Worm (Caenorhabditis elegans) whole organism, L1 larva: ENCODE results near the gene ccdc-55.

Source experiments
- C16A3.4 ChIP-seq: fragments of 150-350 bp; optimal IDR thresholded peaks from 2 replicates; lab custom pipeline; 2014; ENCODE audit warnings: missing biosample characterization, missing genetic modification characterization
- C34B4.2 ChIP-seq: sonication (generic microtip); optimal IDR thresholded peaks from 2 replicates; lab custom pipeline; 2017; ENCODE audit warnings: mild to moderate bottlenecking, missing genetic modification characterization, missing compliant biosample characterization
- F16B12.6 ChIP-seq: fragments of 150-350 bp; optimal IDR thresholded peaks from 2 replicates; lab custom pipeline; 2014; ENCODE audit warnings: missing biosample characterization, missing genetic modification characterization
- Y116A8C.19 ChIP-seq: sonication (generic microtip); optimal IDR thresholded peaks from 2 replicates; lab custom pipeline; 2016; ENCODE audit warnings: missing compliant biosample characterization, missing genetic modification characterization, borderline replicate concordance
- aly-2 ChIP-seq: fragments of 150-350 bp; optimal IDR thresholded peaks from 2 replicates; lab custom pipeline; 2014; ENCODE audit warnings: missing biosample characterization, missing genetic modification characterization
- ama-1 ChIP-seq: fragments of 150-350 bp; optimal IDR thresholded peaks from 2 replicates; lab custom pipeline; 2014
- blmp-1 ChIP-seq: fragments of 150-350 bp; optimal IDR thresholded peaks from 2 replicates; lab custom pipeline; 2014; ENCODE audit warnings: missing biosample characterization, missing genetic modification characterization
- ceh-63 ChIP-seq: fragments of 200-800 bp; sonication (Bioruptor generic); optimal IDR thresholded peaks from 2 replicates; lab custom pipeline; 2018; ENCODE audit warnings: mild to moderate bottlenecking, missing genetic modification characterization, missing compliant biosample characterization
- ceh-8 ChIP-seq: fragments of 200-800 bp; sonication (Bioruptor generic); optimal IDR thresholded peaks from 2 replicates; lab custom pipeline; 2018; ENCODE audit warnings: mild to moderate bottlenecking, missing genetic modification characterization, moderate library complexity, missing compliant biosample characterization
- ceh-82 ChIP-seq, 3 experiments: fragments of 150-350 bp in 1 of 3; sonication (generic microtip) in 2 of 3; optimal IDR thresholded peaks; 2 replicates each; lab custom pipeline; 2014 to 2017; ENCODE audit warnings: missing biosample characterization in 3 of 3, missing genetic modification characterization in 3 of 3
- ceh-88 ChIP-seq: fragments of 200-800 bp; sonication (Bioruptor generic); IDR thresholded peaks from 2 replicates; pipeline ENCODE4 v1.3.6; 2022; ENCODE audit warnings: missing genetic modification characterization, missing compliant biosample characterization
- ceh-90 ChIP-seq: sonication (generic microtip); optimal IDR thresholded peaks from 2 replicates; lab custom pipeline; 2016; ENCODE audit warnings: missing genetic modification characterization, missing compliant biosample characterization
- ces-1 ChIP-seq: fragments of 150-350 bp; optimal IDR thresholded peaks from 2 replicates; lab custom pipeline; 2014; ENCODE audit warnings: missing biosample characterization, missing genetic modification reagents, missing genetic modification characterization
- dsc-1 ChIP-seq: sonication (generic microtip); optimal IDR thresholded peaks from 2 replicates; lab custom pipeline; 2016; ENCODE audit warnings: mild to moderate bottlenecking, missing genetic modification characterization, missing compliant biosample characterization
- efl-1 ChIP-seq, 4 experiments: fragments of 150-350 bp; optimal IDR thresholded peaks in 3 of 4; peaks in 1 of 4; 1 replicate in 1 of 4; 2 replicates in 3 of 4; lab custom pipeline; 2014; ENCODE audit warnings: missing biosample characterization in 2 of 4, missing genetic modification characterization in 2 of 4, missing genetic modification reagents in 2 of 4
- egl-13 ChIP-seq: sonication (generic microtip); optimal IDR thresholded peaks from 2 replicates; lab custom pipeline; 2016; ENCODE audit warnings: missing genotype, missing genetic modification reagents, missing genetic modification characterization, missing compliant biosample characterization
- elt-2 ChIP-seq: sonication (generic microtip); optimal IDR thresholded peaks from 2 replicates; lab custom pipeline; 2016; ENCODE audit warnings: missing genetic modification characterization, mild to moderate bottlenecking, inconsistent platforms, missing compliant biosample characterization, missing genetic modification reagents
- elt-3 ChIP-seq, 6 experiments: fragments of 150-350 bp in 1 of 6; sonication (generic microtip); optimal IDR thresholded peaks; 2 replicates each; lab custom pipeline; 2017 to 2018; ENCODE audit warnings: missing biosample characterization in 6 of 6, missing genetic modification characterization in 6 of 6, inconsistent platforms in 1 of 6
- ets-5 ChIP-seq: fragments of 200-800 bp; sonication (Bioruptor generic); IDR thresholded peaks from 2 replicates; pipeline ENCODE4 v1.3.6; 2022; ENCODE audit warnings: missing genetic modification characterization, missing compliant biosample characterization
- fos-1 ChIP-seq: fragments of 150-350 bp; optimal IDR thresholded peaks from 2 replicates; lab custom pipeline; 2014; ENCODE audit warnings: missing biosample characterization, missing genetic modification characterization
- grh-1 ChIP-seq: fragments of 200-800 bp; sonication (Bioruptor generic); IDR thresholded peaks from 2 replicates; pipeline ENCODE4 v1.3.6; 2022; ENCODE audit warnings: missing genetic modification reagents, missing genetic modification characterization, missing compliant biosample characterization
- hlh-4 ChIP-seq: sonication (generic microtip); optimal IDR thresholded peaks from 2 replicates; lab custom pipeline; 2016; ENCODE audit warnings: mild to moderate bottlenecking, missing genetic modification characterization, missing compliant biosample characterization
- hpl-2 ChIP-seq: fragments of 150-350 bp; optimal IDR thresholded peaks from 2 replicates; lab custom pipeline; 2014; ENCODE audit warnings: missing biosample characterization, missing genetic modification reagents, missing genetic modification characterization
- irx-1 ChIP-seq: sonication (generic microtip); optimal IDR thresholded peaks from 2 replicates; lab custom pipeline; 2016; ENCODE audit warnings: missing genetic modification characterization, missing compliant biosample characterization
- isw-1 ChIP-seq: fragments of 200-800 bp; sonication (Bioruptor generic); IDR thresholded peaks from 2 replicates; pipeline ENCODE4 v1.3.6; 2022; ENCODE audit warnings: missing genetic modification characterization, missing compliant biosample characterization
- lin-13 ChIP-seq: fragments of 150-350 bp; optimal IDR thresholded peaks from 2 replicates; lab custom pipeline; 2014; ENCODE audit warnings: missing biosample characterization, missing genetic modification reagents, missing genetic modification characterization
- lin-39 ChIP-seq: fragments of 150-350 bp; optimal IDR thresholded peaks from 2 replicates; lab custom pipeline; 2014; ENCODE audit warnings: missing biosample characterization, missing genetic modification reagents, missing genetic modification characterization
- mab-9 ChIP-seq: fragments of 200-800 bp; sonication (Bioruptor generic); IDR thresholded peaks from 2 replicates; pipeline ENCODE4 v1.3.6; 2022; ENCODE audit warnings: missing genetic modification reagents, missing genetic modification characterization, missing compliant biosample characterization
- mdl-1 ChIP-seq, 2 experiments: fragments of 150-350 bp; optimal IDR thresholded peaks; 2 replicates each; lab custom pipeline; 2014 to 2017; ENCODE audit warnings: missing biosample characterization in 2 of 2, missing genetic modification characterization in 2 of 2, inconsistent platforms in 1 of 2
- mep-1 ChIP-seq: fragments of 150-350 bp; optimal IDR thresholded peaks from 2 replicates; lab custom pipeline; 2014; ENCODE audit warnings: missing biosample characterization, missing genetic modification characterization
- nhr-11 ChIP-seq: fragments of 150-350 bp; optimal IDR thresholded peaks from 2 replicates; lab custom pipeline; 2014; ENCODE audit warnings: missing biosample characterization, missing genetic modification characterization
- nhr-19 ChIP-seq: fragments of 200-800 bp; sonication (Bioruptor generic); conservative IDR thresholded peaks from 2 replicates; pipeline ENCODE4 v1.3.6; 2022; ENCODE audit warnings: missing genetic modification characterization, missing compliant biosample characterization
- nhr-237 ChIP-seq: fragments of 150-350 bp; optimal IDR thresholded peaks from 2 replicates; lab custom pipeline; 2014; ENCODE audit warnings: missing biosample characterization, missing genetic modification characterization
- nhr-28 ChIP-seq: fragments of 150-350 bp; optimal IDR thresholded peaks from 2 replicates; lab custom pipeline; 2014; ENCODE audit warnings: missing biosample characterization, missing genetic modification characterization
- nhr-47 ChIP-seq: sonication (generic microtip); optimal IDR thresholded peaks from 2 replicates; lab custom pipeline; 2016; ENCODE audit warnings: mild to moderate bottlenecking, missing genetic modification characterization, moderate library complexity, missing compliant biosample characterization
- nhr-71 ChIP-seq: sonication (generic microtip); optimal IDR thresholded peaks from 2 replicates; lab custom pipeline; 2016; ENCODE audit warnings: mild to moderate bottlenecking, missing genetic modification characterization, moderate library complexity, missing compliant biosample characterization
- nhr-85 ChIP-seq: sonication (generic microtip); peaks from one replicate; lab custom pipeline; 2016; ENCODE audit warnings: missing genetic modification characterization, inconsistent platforms, missing compliant biosample characterization
- pag-3 ChIP-seq: sonication (generic microtip); optimal IDR thresholded peaks from 2 replicates; lab custom pipeline; 2017; ENCODE audit warnings: missing genetic modification characterization, mild to moderate bottlenecking, missing compliant biosample characterization, antibody characterized with exemption, borderline replicate concordance; ENCODE audit not compliant: insufficient read depth
- skn-1 ChIP-seq: fragments of 150-350 bp; optimal IDR thresholded peaks from 2 replicates; lab custom pipeline; 2014; ENCODE audit warnings: missing biosample characterization, missing genetic modification characterization
- snu-23 ChIP-seq: sonication (generic microtip); optimal IDR thresholded peaks from 2 replicates; lab custom pipeline; 2016; ENCODE audit warnings: missing genetic modification characterization, missing compliant biosample characterization
- sox-4 ChIP-seq: sonication (generic microtip); optimal IDR thresholded peaks from 2 replicates; lab custom pipeline; 2016; ENCODE audit warnings: missing genetic modification characterization, missing compliant biosample characterization
- sptf-1 ChIP-seq: fragments of 150-350 bp; optimal IDR thresholded peaks from 2 replicates; lab custom pipeline; 2014; ENCODE audit warnings: missing biosample characterization, missing genetic modification characterization
- swsn-7 ChIP-seq: sonication (generic microtip); optimal IDR thresholded peaks from 2 replicates; lab custom pipeline; 2016; ENCODE audit warnings: missing genetic modification characterization, missing compliant biosample characterization
- unc-30 ChIP-seq: sonication (generic microtip); optimal IDR thresholded peaks from 2 replicates; lab custom pipeline; 2017; ENCODE audit warnings: missing biosample characterization, missing genetic modification characterization
- unc-86 ChIP-seq: sonication (generic microtip); optimal IDR thresholded peaks from 2 replicates; lab custom pipeline; 2016; ENCODE audit warnings: missing genetic modification characterization, missing compliant biosample characterization
- unc-98 ChIP-seq: fragments of 200-800 bp; sonication (Bioruptor generic); IDR thresholded peaks from 2 replicates; pipeline ENCODE4 v1.3.6; 2022; ENCODE audit warnings: missing genetic modification characterization, missing compliant biosample characterization
- vab-15 ChIP-seq: sonication (generic microtip); optimal IDR thresholded peaks from 2 replicates; lab custom pipeline; 2017; ENCODE audit warnings: missing genotype, mild to moderate bottlenecking, missing genetic modification characterization, missing compliant biosample characterization
- xbp-1 ChIP-seq: sonication (generic microtip); optimal IDR thresholded peaks from 2 replicates; lab custom pipeline; 2016; ENCODE audit warnings: missing genetic modification characterization, missing compliant biosample characterization
- zag-1 ChIP-seq: fragments of 150-350 bp; optimal IDR thresholded peaks from 2 replicates; lab custom pipeline; 2014; ENCODE audit warnings: missing biosample characterization, missing genetic modification characterization
- zip-4 ChIP-seq: fragments of 200-800 bp; sonication (Bioruptor generic); optimal IDR thresholded peaks from 2 replicates; lab custom pipeline; 2018; ENCODE audit warnings: mild to moderate bottlenecking, missing genetic modification characterization, moderate library complexity, missing compliant biosample characterization
- ztf-11 ChIP-seq, 2 experiments: sonication (generic microtip); optimal IDR thresholded peaks; 2 replicates each; lab custom pipeline; 2016 to 2017; ENCODE audit warnings: missing genetic modification characterization in 2 of 2, missing biosample characterization in 1 of 2, missing compliant biosample characterization in 1 of 2

The ccdc-55 gene

ce11 chrIII:4204964-4205363 is 36.4 kb upstream of the ccdc-55 start:
- TF ChIP-seq ceh-63 (no peak), mep-1 (tag; lab: Kevin White, UChicago) (no peak), pag-3 (tag; lab: Kevin White, UChicago) (no peak), ceh-90 (tag; lab: Kevin White, UChicago) (no peak), aly-2 (no peak), nhr-85 (tag; lab: Kevin White, UChicago) (no peak), ets-5 (GFP tag; lab: Robert Waterston, UW) (no peak), zip-4 (GFP tag; lab: Kevin White, UChicago) (no peak), sptf-1 (no peak), hlh-4 (no peak), elt-2 (tag; lab: Kevin White, UChicago) (no peak), ceh-8 (GFP tag; lab: Kevin White, UChicago) (no peak)
- TF ChIP-seq, all 84 proteins: peak for 0

DNA sequence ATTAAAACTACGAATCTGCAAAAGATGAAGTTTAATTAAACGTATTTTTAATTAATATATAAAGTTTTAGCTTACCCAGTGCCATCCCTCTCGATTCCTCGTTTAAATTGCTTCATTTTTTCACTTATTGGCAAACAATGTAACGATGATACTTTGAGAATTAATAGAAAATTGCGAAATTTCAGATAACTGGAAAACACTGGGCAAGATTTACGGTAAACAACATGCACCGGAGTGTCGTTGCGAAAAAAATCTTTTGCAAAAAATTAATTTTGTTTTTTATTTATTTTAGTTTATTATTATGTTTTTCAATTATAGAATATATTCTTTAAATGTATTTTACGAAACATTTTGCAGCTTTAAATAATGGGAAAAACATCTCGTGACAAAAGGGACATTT is 35.5 kb upstream of the ccdc-55 start, which contains the start of the genes pelo-1 and R74.7:
pelo-1 (minus strand) TSS at position 151 of the 400 bp plus-strand sequence.
R74.7 (plus strand) TSS at position 358 of the 400 bp plus-strand sequence.
- TF ChIP-seq nhr-71 (tag; lab: Kevin White, UChicago) (peak; percentile 41), snu-23 (GFP tag; lab: Kevin White, UChicago) (peak; percentile 18), lin-39 (peak; percentile 8), ets-5 (GFP tag; lab: Robert Waterston, UW) (no peak), nhr-28 (no peak), ama-1 (lab: Kevin White, UChicago) (no peak), blmp-1 (tag; lab: Kevin White, UChicago) (peak; percentile 29), F16B12.6 (tag; lab: Kevin White, UChicago) (no peak), unc-98 (GFP tag; lab: Robert Waterston, UW) (no peak), ceh-88 (GFP tag; lab: Robert Waterston, UW) (no peak), zag-1 (tag; lab: Kevin White, UChicago) (no peak), fos-1 (tag; lab: Kevin White, UChicago) (no peak), unc-86 (tag; lab: Kevin White, UChicago) (no peak), unc-30 (no peak), lin-13 (no peak), grh-1 (GFP tag; lab: Robert Waterston, UW) (no peak), efl-1 (optimal IDR thresholded peaks at IDR 0.05; lab: Kevin White, UChicago) (peak; percentile 19 to 33), efl-1 (GFP tag; optimal IDR thresholded peaks at IDR 0.05 in 1 of 2; lab: Kevin White, UChicago) (peak in 1 of 2 experiments; percentile 25), egl-13 (no peak), nhr-47 (peak; percentile 38), mab-9 (GFP tag; lab: Robert Waterston, UW) (no peak), isw-1 (GFP tag; lab: Robert Waterston, UW) (no peak), nhr-237 (tag; lab: Kevin White, UChicago) (no peak), vab-15 (no peak), xbp-1 (tag; lab: Kevin White, UChicago) (no peak), irx-1 (tag; lab: Kevin White, UChicago) (no peak), ceh-63 (no peak), hpl-2 (GFP tag; lab: Kevin White, UChicago) (no peak), sptf-1 (no peak), hlh-4 (no peak), Y116A8C.19 (tag; lab: Kevin White, UChicago) (no peak), mdl-1 (tag; optimal IDR thresholded peaks at IDR 0.05; lab: Kevin White, UChicago) (no peak), pag-3 (tag; lab: Kevin White, UChicago) (no peak), elt-3 (tag; optimal IDR thresholded peaks at IDR 0.05; lab: Kevin White, UChicago) (no peak), C34B4.2 (no peak), ceh-8 (GFP tag; lab: Kevin White, UChicago) (no peak), ceh-90 (tag; lab: Kevin White, UChicago) (no peak), nhr-11 (no peak), dsc-1 (tag; lab: Kevin White, UChicago) (no peak), C16A3.4 (tag; lab: Kevin White, UChicago) (no peak), ztf-11 (tag; optimal IDR thresholded peaks at IDR 0.05; lab: Kevin White, UChicago) (no peak), skn-1 (tag; lab: Kevin White, UChicago) (peak; percentile 79), nhr-19 (GFP tag; lab: Robert Waterston, UW) (no peak), swsn-7 (peak; percentile 2), sox-4 (tag; lab: Kevin White, UChicago) (no peak), ces-1 (no peak), ceh-82 (tag; optimal IDR thresholded peaks at IDR 0.05; lab: Kevin White, UChicago) (peak in 2 of 3 experiments; percentile 11 to 38)
